Fruit fly (Drosophila melanogaster) whole organism, embryonic: Measurements from ENCODE around the gene Pfdn2.

Source experiments
- Ada2b ChIP-seq: fragments of 200-800 bp; sonication (Bioruptor generic); IDR thresholded peaks from 2 replicates; pipeline ENCODE4 v1.3.6; 2022; ENCODE audit warnings: missing biosample characterization, missing genetic modification characterization
- Adf1 ChIP-seq: fragments of 200-800 bp; sonication (Bioruptor generic); IDR thresholded peaks from 2 replicates; pipeline ENCODE4 v1.3.6; 2022; ENCODE audit warnings: missing biosample characterization, missing genetic modification characterization
- BtbVII ChIP-seq: fragments of 200-800 bp; sonication (Bioruptor generic); optimal IDR thresholded peaks from 3 replicates; lab custom pipeline; 2017; ENCODE audit warnings: missing biosample characterization, mild to moderate bottlenecking, missing genetic modification characterization
- CG11247 ChIP-seq: fragments of 200-800 bp; sonication (Bioruptor generic); IDR thresholded peaks from 2 replicates; pipeline ENCODE4 v1.3.6; 2022; ENCODE audit warnings: missing biosample characterization, missing genetic modification characterization
- CG11560 ChIP-seq: fragments of 200-800 bp; sonication (Bioruptor generic); IDR thresholded peaks from 3 replicates; pipeline ENCODE4 v1.3.6; 2022; ENCODE audit warnings: missing biosample characterization, missing genetic modification characterization
- CG11695 ChIP-seq: fragments of 200-800 bp; sonication (Bioruptor generic); IDR thresholded peaks from 3 replicates; pipeline ENCODE4 v1.3.6; 2022; ENCODE audit warnings: missing biosample characterization, missing genetic modification characterization
- CG1602 ChIP-seq: fragments of 200-800 bp; sonication (Bioruptor generic); optimal IDR thresholded peaks from 3 replicates; lab custom pipeline; 2016; ENCODE audit warnings: missing biosample characterization, missing genetic modification characterization
- CG30431 ChIP-seq: fragments of 200-800 bp; sonication (Bioruptor generic); optimal IDR thresholded peaks from 2 replicates; lab custom pipeline; 2017; ENCODE audit warnings: missing biosample characterization, missing genetic modification characterization
- CG33213 ChIP-seq: fragments of 200-800 bp; sonication (Bioruptor generic); optimal IDR thresholded peaks from 3 replicates; lab custom pipeline; 2016; ENCODE audit warnings: missing biosample characterization, missing genetic modification characterization
- CG4424 ChIP-seq: fragments of 200-800 bp; sonication (Bioruptor generic); optimal IDR thresholded peaks from 3 replicates; lab custom pipeline; 2016; ENCODE audit warnings: missing biosample characterization, missing genetic modification characterization
- CG6654 ChIP-seq: fragments of 200-800 bp; sonication (Bioruptor generic); optimal IDR thresholded peaks from 2 replicates; lab custom pipeline; 2017; ENCODE audit warnings: missing biosample characterization, mild to moderate bottlenecking, missing genetic modification characterization
- CG6689 ChIP-seq: fragments of 200-800 bp; sonication (Bioruptor generic); IDR thresholded peaks from 2 replicates; pipeline ENCODE4 v1.3.6; 2022; ENCODE audit warnings: missing biosample characterization, missing genetic modification characterization
- CG6765 ChIP-seq: fragments of 200-800 bp; sonication (Bioruptor generic); optimal IDR thresholded peaks from 3 replicates; lab custom pipeline; 2017; ENCODE audit warnings: missing biosample characterization, mild to moderate bottlenecking, missing genetic modification characterization
- CG7839 ChIP-seq: fragments of 200-800 bp; sonication (Bioruptor generic); optimal IDR thresholded peaks from 3 replicates; lab custom pipeline; 2018; ENCODE audit warnings: missing biosample characterization, mild to moderate bottlenecking, missing genetic modification characterization, moderate library complexity
- CG7928 ChIP-seq: fragments of 200-800 bp; sonication (Bioruptor generic); optimal IDR thresholded peaks from 2 replicates; lab custom pipeline; 2017; ENCODE audit warnings: missing biosample characterization, mild to moderate bottlenecking, missing genetic modification characterization
- CG7963 ChIP-seq: fragments of 200-800 bp; sonication (Bioruptor generic); IDR thresholded peaks from 3 replicates; pipeline ENCODE4 v1.3.6; 2022; ENCODE audit warnings: missing biosample characterization, missing genetic modification characterization; ENCODE audit not compliant: partially characterized antibody
- CG8478 ChIP-seq: fragments of >200 bp; optimal IDR thresholded peaks from 2 replicates; lab custom pipeline; 2018
- Dad ChIP-seq: fragments of 200-800 bp; sonication (Bioruptor generic); optimal IDR thresholded peaks from 3 replicates; lab custom pipeline; 2016; ENCODE audit warnings: missing biosample characterization, missing genetic modification characterization
- Elba2 ChIP-seq: fragments of 200-800 bp; sonication (Bioruptor generic); optimal IDR thresholded peaks from 3 replicates; lab custom pipeline; 2016; ENCODE audit warnings: missing biosample characterization, missing genetic modification characterization
- H2.0 ChIP-seq: fragments of 200-800 bp; sonication (Bioruptor generic); IDR thresholded peaks from 2 replicates; pipeline ENCODE4 v1.3.6; 2022; ENCODE audit warnings: missing biosample characterization, missing genetic modification characterization
- Hmx ChIP-seq: fragments of 200-800 bp; sonication (Bioruptor generic); optimal IDR thresholded peaks from 2 replicates; lab custom pipeline; 2016; ENCODE audit warnings: missing biosample characterization, missing genetic modification characterization
- Max ChIP-seq: fragments of 200-800 bp; sonication (Bioruptor generic); optimal IDR thresholded peaks from 2 replicates; lab custom pipeline; 2016; ENCODE audit warnings: missing biosample characterization, mild to moderate bottlenecking, missing genetic modification characterization
- NK7.1 ChIP-seq: fragments of 200-800 bp; sonication (Bioruptor generic); optimal IDR thresholded peaks from 3 replicates; lab custom pipeline; 2016; ENCODE audit warnings: missing biosample characterization, missing genetic modification characterization
- Nf-YB ChIP-seq: fragments of 200-800 bp; sonication (Bioruptor generic); optimal IDR thresholded peaks from 3 replicates; lab custom pipeline; 2019; ENCODE audit warnings: missing biosample characterization, mild to moderate bottlenecking, missing genetic modification characterization, moderate library complexity
- PHDP ChIP-seq: fragments of 200-800 bp; sonication (Bioruptor generic); optimal IDR thresholded peaks from 3 replicates; lab custom pipeline; 2018; ENCODE audit warnings: missing biosample characterization, mild to moderate bottlenecking, missing genetic modification characterization, moderate library complexity
- Sry-δ ChIP-seq: fragments of 200-800 bp; sonication (Bioruptor generic); optimal IDR thresholded peaks from 2 replicates; lab custom pipeline; 2016; ENCODE audit warnings: missing biosample characterization, missing genetic modification characterization
- az2 ChIP-seq: fragments of 200-800 bp; sonication (Bioruptor generic); optimal IDR thresholded peaks from 3 replicates; lab custom pipeline; 2016; ENCODE audit warnings: missing biosample characterization, missing genetic modification characterization
- bsh ChIP-seq, 2 experiments: fragments of 200-800 bp; sonication (Bioruptor generic); optimal IDR thresholded peaks; 2 replicates each; lab custom pipeline; 2017 to 2018; ENCODE audit warnings: mild to moderate bottlenecking in 2 of 2, missing biosample characterization in 2 of 2, missing genetic modification characterization in 2 of 2, moderate library complexity in 1 of 2
- cg ChIP-seq: fragments of 200-800 bp; sonication (Bioruptor generic); optimal IDR thresholded peaks from 3 replicates; lab custom pipeline; 2019; ENCODE audit warnings: missing biosample characterization, mild to moderate bottlenecking, missing genetic modification characterization, moderate library complexity
- chn ChIP-seq: fragments of 200-800 bp; sonication (Bioruptor generic); optimal IDR thresholded peaks from 2 replicates; lab custom pipeline; 2016; ENCODE audit warnings: missing biosample characterization, missing genetic modification characterization
- croc ChIP-seq: fragments of 200-800 bp; sonication (Bioruptor generic); conservative IDR thresholded peaks from 3 replicates; pipeline ENCODE4 v1.3.6; 2022; ENCODE audit warnings: missing biosample characterization, missing genetic modification characterization
- emc ChIP-seq: fragments of 200-800 bp; sonication (Bioruptor generic); optimal IDR thresholded peaks from 2 replicates; lab custom pipeline; 2016; ENCODE audit warnings: missing biosample characterization, missing genetic modification characterization
- fd102C ChIP-seq: fragments of 200-800 bp; sonication (Bioruptor generic); optimal IDR thresholded peaks from 2 replicates; lab custom pipeline; 2018; ENCODE audit warnings: missing biosample characterization, mild to moderate bottlenecking, missing genetic modification characterization, moderate library complexity
- fd3F ChIP-seq: fragments of 200-800 bp; sonication (Bioruptor generic); optimal IDR thresholded peaks from 2 replicates; lab custom pipeline; 2018; ENCODE audit warnings: missing biosample characterization, mild to moderate bottlenecking, missing genetic modification characterization, moderate library complexity
- grn ChIP-seq: fragments of 200-800 bp; sonication (Bioruptor generic); optimal IDR thresholded peaks from 3 replicates; lab custom pipeline; 2017; ENCODE audit warnings: missing biosample characterization, missing genetic modification characterization
- gro ChIP-seq: fragments of 200-800 bp; sonication (Bioruptor generic); optimal IDR thresholded peaks from 2 replicates; lab custom pipeline; 2016; ENCODE audit warnings: missing biosample characterization, missing genetic modification characterization
- ham ChIP-seq: fragments of 200-800 bp; sonication (Bioruptor generic); IDR thresholded peaks from 2 replicates; pipeline ENCODE4 v1.3.6; 2022; ENCODE audit warnings: missing biosample characterization, missing genetic modification characterization
- hb ChIP-seq: fragments of 200-800 bp; sonication (Bioruptor generic); IDR thresholded peaks from 3 replicates; pipeline ENCODE4 v1.3.6; 2022; ENCODE audit warnings: missing biosample characterization, missing genetic modification characterization; ENCODE audit not compliant: partially characterized antibody
- jumu ChIP-seq: fragments of 200-800 bp; sonication (Bioruptor generic); optimal IDR thresholded peaks from 3 replicates; lab custom pipeline; 2016; ENCODE audit warnings: missing biosample characterization, missing genetic modification characterization
- kay ChIP-seq: fragments of 200-800 bp; sonication (Bioruptor generic); optimal IDR thresholded peaks from 2 replicates; lab custom pipeline; 2016; ENCODE audit warnings: missing biosample characterization, missing genetic modification characterization
- kni ChIP-seq: fragments of 200-800 bp; sonication (Bioruptor generic); optimal IDR thresholded peaks from 3 replicates; lab custom pipeline; 2017; ENCODE audit warnings: mild to moderate bottlenecking, missing biosample characterization, missing genetic modification reagents, missing genetic modification characterization
- knrl ChIP-seq: fragments of 200-800 bp; sonication (Bioruptor generic); IDR thresholded peaks from 3 replicates; pipeline ENCODE4 v1.3.6; 2022; ENCODE audit warnings: missing biosample characterization, missing genetic modification characterization; ENCODE audit not compliant: partially characterized antibody
- mirr ChIP-seq: fragments of 200-800 bp; sonication (Bioruptor generic); optimal IDR thresholded peaks from 3 replicates; lab custom pipeline; 2018; ENCODE audit warnings: missing biosample characterization, mild to moderate bottlenecking, missing genetic modification characterization
- nau ChIP-seq: fragments of 200-800 bp; sonication (Bioruptor generic); optimal IDR thresholded peaks from 3 replicates; lab custom pipeline; 2017; ENCODE audit warnings: missing biosample characterization, mild to moderate bottlenecking, missing genetic modification characterization, missing genetic modification reagents
- nom ChIP-seq: fragments of 200-800 bp; sonication (Bioruptor generic); optimal IDR thresholded peaks from 2 replicates; lab custom pipeline; 2017; ENCODE audit warnings: missing biosample characterization, missing genetic modification characterization, mild to moderate bottlenecking, moderate library complexity, missing genetic modification reagents
- oc ChIP-seq: fragments of 200-800 bp; sonication (Bioruptor generic); optimal IDR thresholded peaks from 2 replicates; lab custom pipeline; 2018; ENCODE audit warnings: missing biosample characterization, mild to moderate bottlenecking, missing genetic modification characterization, moderate library complexity
- peb ChIP-seq: fragments of 200-800 bp; sonication (Bioruptor generic); IDR thresholded peaks from 2 replicates; pipeline ENCODE4 v1.3.6; 2022; ENCODE audit warnings: missing biosample characterization, missing genetic modification characterization
- scrt ChIP-seq: fragments of 200-800 bp; sonication (Bioruptor generic); optimal IDR thresholded peaks from 2 replicates; lab custom pipeline; 2018; ENCODE audit warnings: missing biosample characterization, mild to moderate bottlenecking, missing genetic modification characterization, moderate library complexity
- shn ChIP-seq: fragments of 200-800 bp; sonication (Bioruptor generic); optimal IDR thresholded peaks from 3 replicates; lab custom pipeline; 2016; ENCODE audit warnings: missing biosample characterization, missing genetic modification characterization
- sisA ChIP-seq: fragments of 200-800 bp; sonication (Bioruptor generic); IDR thresholded peaks from 2 replicates; pipeline ENCODE4 v1.3.6; 2022; ENCODE audit warnings: missing biosample characterization, missing genetic modification characterization
- ssp ChIP-seq: fragments of 200-800 bp; sonication (Bioruptor generic); IDR thresholded peaks from 2 replicates; pipeline ENCODE4 v1.3.6; 2022; ENCODE audit warnings: missing biosample characterization, missing genetic modification characterization

Gene Pfdn2

dm6 chr3L:11096195-11096908 lies 22.2 kb upstream of the Pfdn2 start, which contains the start of the genes CG46439, Iyd and CG33947 (continued):
- TF ChIP-seq kay (GFP tag; lab: Kevin White, UChicago) (no peak), grn (GFP tag; lab: Kevin White, UChicago) (no peak), shn (GFP tag; lab: Kevin White, UChicago) (no peak), fd3F (GFP tag; lab: Kevin White, UChicago) (no peak), CG7839 (tag; lab: Kevin White, UChicago) (no peak), peb (GFP tag; lab: Robert Waterston, UW) (no peak), CG11695 (GFP tag; lab: Robert Waterston, UW) (no peak), Nf-YB (no peak), CG30431 (GFP tag; lab: Kevin White, UChicago) (no peak), hb (no peak), CG6765 (no peak), scrt (GFP tag; lab: Kevin White, UChicago) (no peak), Adf1 (GFP tag; lab: Robert Waterston, UW) (no peak), emc (GFP tag; lab: Kevin White, UChicago) (no peak), CG1602 (no peak), sisA (GFP tag; lab: Robert Waterston, UW) (no peak), CG6689 (GFP tag; lab: Robert Waterston, UW) (peak; percentile 24; the same call in 1 of the 2 replicates), ssp (no peak), gro (GFP tag; lab: Kevin White, UChicago) (no peak), NK7.1 (no peak), CG8478 (lab: Kevin White, UChicago) (no peak), PHDP (tag; lab: Kevin White, UChicago) (peak; percentile 12), nom (peak; percentile 95), CG7928 (no peak), az2 (no peak), H2.0 (GFP tag; lab: Robert Waterston, UW) (no peak), knrl (GFP tag; lab: Robert Waterston, UW) (no peak), Dad (no peak), mirr (no peak), CG4424 (no peak), Ada2b (GFP tag; lab: Robert Waterston, UW) (no peak), chn (peak; percentile 4), oc (tag; lab: Kevin White, UChicago) (no peak), Hmx (GFP tag; lab: Kevin White, UChicago) (no peak), Sry-δ (GFP tag; lab: Kevin White, UChicago) (no peak), kni (GFP tag; lab: Kevin White, UChicago) (peak; percentile 39), CG7963 (GFP tag; lab: Robert Waterston, UW) (no peak), ham (GFP tag; lab: Robert Waterston, UW) (no peak), CG33213 (GFP tag; lab: Kevin White, UChicago) (no peak), BtbVII (GFP tag; lab: Kevin White, UChicago) (peak; percentile 20), fd102C (no peak), Elba2 (GFP tag; lab: Kevin White, UChicago) (peak; percentile 24), bsh (GFP tag; optimal IDR thresholded peaks at IDR 0.05; lab: Kevin White, UChicago) (peak in 1 of 2 experiments; percentile 77), jumu (no peak), CG11560 (tag; lab: Robert Waterston, UW) (no peak), CG6654 (no peak), Max (no peak), nau (GFP tag; lab: Kevin White, UChicago) (peak; percentile 59), CG11247 (GFP tag; lab: Robert Waterston, UW) (no peak), cg (GFP tag; lab: Kevin White, UChicago) (no peak), croc (GFP tag; lab: Robert Waterston, UW) (no peak)
